Worm (Caenorhabditis elegans): ENCODE data around the gene C55C3.73.

- peak; percentile 73 for TF ChIP-seq dpl-1 (GFP tag; optimal IDR thresholded peaks at IDR 0.05)
- TF ChIP-seq mel-28 (tag; optimal IDR thresholded peaks at IDR 0.05; ENCODE audit: borderline replicate concordance): no peak
- no peak for TF ChIP-seq nfya-1 (tag; optimal IDR thresholded peaks at IDR 0.05; ENCODE audit: borderline replicate concordance, insufficient read depth)
- TF ChIP-seq unc-130 (GFP tag; optimal IDR thresholded peaks at IDR 0.05): no peak
- no peak for TF ChIP-seq ets-4 (GFP tag; optimal IDR thresholded peaks at IDR 0.05)
- TF ChIP-seq hmg-20 (GFP tag; IDR thresholded peaks at IDR 0.05): no peak
These were observed 36.9 kb downstream of the C55C3.73 start for ce11 chrIV:5666115-5667028.
